Fruit fly (Drosophila melanogaster): ENCODE data around the gene CG5664.

The CG5664 gene

DNA sequence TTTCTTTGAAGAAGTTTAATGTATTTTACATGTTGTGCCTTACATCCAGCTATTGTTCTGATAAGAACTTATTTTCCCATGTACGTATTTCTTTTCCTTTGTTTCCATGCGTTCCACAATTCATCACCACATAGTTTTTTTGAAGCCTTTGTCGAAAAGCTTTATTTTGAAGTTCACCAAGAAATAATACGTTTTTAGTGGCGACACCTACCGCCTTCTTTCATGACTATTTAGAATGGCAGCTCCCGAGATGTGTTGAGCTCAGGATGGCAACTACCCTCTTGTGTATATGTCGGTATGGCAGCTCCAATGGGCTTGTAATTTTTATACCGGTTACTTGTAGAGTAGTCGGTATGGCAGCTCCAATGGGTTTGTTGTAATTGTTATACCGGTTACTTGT, 42.7 kb upstream of the CG5664 start (continued):
- TF ChIP-seq en (GFP tag; optimal IDR thresholded peaks at IDR 0.05) = no peak
- TF ChIP-seq sob (GFP tag; IDR thresholded peaks at IDR 0.05) = no peak
- TF ChIP-seq scrt (GFP tag; optimal IDR thresholded peaks at IDR 0.05) = no peak
- no peak for TF ChIP-seq D (optimal IDR thresholded peaks at IDR 0.05)
- no peak for TF ChIP-seq D (GFP tag; optimal IDR thresholded peaks at IDR 0.05)
- no peak for TF ChIP-seq Ssrp (tag; optimal IDR thresholded peaks at IDR 0.05)
- TF ChIP-seq sna (GFP tag; IDR thresholded peaks at IDR 0.05; ENCODE audit: partially characterized antibody) = no peak
- no peak for TF ChIP-seq nerfin-2 (GFP tag; IDR thresholded peaks at IDR 0.05; ENCODE audit: partially characterized antibody)
- TF ChIP-seq CG3407 (GFP tag; optimal IDR thresholded peaks at IDR 0.05) = no peak
- TF ChIP-seq Hr3 (GFP tag; optimal IDR thresholded peaks at IDR 0.05) = no peak
- no peak for TF ChIP-seq ash1 (GFP tag; optimal IDR thresholded peaks at IDR 0.05)
- TF ChIP-seq lab (GFP tag; optimal IDR thresholded peaks at IDR 0.05) = no peak
- TF ChIP-seq CG16815 (GFP tag; optimal IDR thresholded peaks at IDR 0.05) = no peak
- no peak for TF ChIP-seq grn (GFP tag; optimal IDR thresholded peaks at IDR 0.05)
- no peak for TF ChIP-seq mirr (GFP tag; optimal IDR thresholded peaks at IDR 0.05)
- no peak for TF ChIP-seq onecut (GFP tag; IDR thresholded peaks at IDR 0.05)
- peak; percentile 19 for TF ChIP-seq fu2 (GFP tag; optimal IDR thresholded peaks at IDR 0.05)
- TF ChIP-seq CG8765 (GFP tag; IDR thresholded peaks at IDR 0.05) = no peak
- TF ChIP-seq CG3847 (GFP tag; IDR thresholded peaks at IDR 0.05) = peak; percentile 90
- no peak for TF ChIP-seq CG11504 (tag; optimal IDR thresholded peaks at IDR 0.05)
- no peak for TF ChIP-seq CG6175 (GFP tag; IDR thresholded peaks at IDR 0.05)
- TF ChIP-seq jing (GFP tag; optimal IDR thresholded peaks at IDR 0.05) = no peak
- no peak for TF ChIP-seq esg (GFP tag; conservative IDR thresholded peaks at IDR 0.05)
- no peak for TF ChIP-seq Ravus (GFP tag; IDR thresholded peaks at IDR 0.05)
- TF ChIP-seq dmrt11E (tag; optimal IDR thresholded peaks at IDR 0.05) = no peak
- TF ChIP-seq Doc2 (GFP tag; IDR thresholded peaks at IDR 0.05) = no peak
- TF ChIP-seq CG17328 (GFP tag; IDR thresholded peaks at IDR 0.05) = no peak
- TF ChIP-seq ems (GFP tag; optimal IDR thresholded peaks at IDR 0.05) = no peak
- no peak for TF ChIP-seq run (tag; optimal IDR thresholded peaks at IDR 0.05)
- TF ChIP-seq CG12104 (GFP tag; optimal IDR thresholded peaks at IDR 0.05) = no peak
- no peak; the same call in 2 of the 3 replicates for TF ChIP-seq Dbx (GFP tag; IDR thresholded peaks at IDR 0.05)
- no peak for TF ChIP-seq emc (GFP tag; optimal IDR thresholded peaks at IDR 0.05)
- TF ChIP-seq lov (optimal IDR thresholded peaks at IDR 0.05) = no peak
- no peak for TF ChIP-seq lov (GFP tag; IDR thresholded peaks at IDR 0.05)
- TF ChIP-seq CG17802 (tag; optimal IDR thresholded peaks at IDR 0.05) = no peak
- no peak for TF ChIP-seq fd102C (GFP tag; optimal IDR thresholded peaks at IDR 0.05)
- peak; percentile 10 for TF ChIP-seq CG7786 (GFP tag; optimal IDR thresholded peaks at IDR 0.05)
- no peak for TF ChIP-seq ATbp (GFP tag; optimal IDR thresholded peaks at IDR 0.05)
- TF ChIP-seq CG13296 (GFP tag; optimal IDR thresholded peaks at IDR 0.05) = no peak
- no peak for TF ChIP-seq Optix (GFP tag; IDR thresholded peaks at IDR 0.05)
- TF ChIP-seq CG15011 (GFP tag; optimal IDR thresholded peaks at IDR 0.05) = no peak
- no peak for TF ChIP-seq slp2 (GFP tag; optimal IDR thresholded peaks at IDR 0.05)
- TF ChIP-seq hbn (GFP tag; IDR thresholded peaks at IDR 0.05; ENCODE audit: partially characterized antibody) = no peak
- no peak for TF ChIP-seq CG16863 (GFP tag; optimal IDR thresholded peaks at IDR 0.05)
- no peak for TF ChIP-seq sisA (GFP tag; IDR thresholded peaks at IDR 0.05)
- TF ChIP-seq CG6854 (GFP tag; optimal IDR thresholded peaks at IDR 0.05) = no peak
- no peak for TF ChIP-seq trh (GFP tag; optimal IDR thresholded peaks at IDR 0.05)
- TF ChIP-seq zen (tag; optimal IDR thresholded peaks at IDR 0.05) = peak; percentile 61
- no peak for TF ChIP-seq CG34224 (GFP tag; IDR thresholded peaks at IDR 0.05; ENCODE audit: partially characterized antibody)
- TF ChIP-seq CG17829 (tag; optimal IDR thresholded peaks at IDR 0.05) = peak; percentile 78
- TF ChIP-seq pum (GFP tag; optimal IDR thresholded peaks at IDR 0.05) = peak; percentile 25
- TF ChIP-seq ato (GFP tag; IDR thresholded peaks at IDR 0.05; ENCODE audit: partially characterized antibody) = no peak
- no peak for TF ChIP-seq CG10565 (GFP tag; optimal IDR thresholded peaks at IDR 0.05)
